Worm (Caenorhabditis elegans) whole organism, young adult: ENCODE data around the gene tre-5.
A peak's percentile ranks its signal among the peaks of the same experiment; 100 is the strongest.

Experiments used
- B0336.3 ChIP-seq: fragments of 200-800 bp; sonication (Bioruptor generic); IDR thresholded peaks from 2 replicates; pipeline ENCODE4 v1.3.6; 2022; ENCODE audit warnings: missing genetic modification characterization, missing compliant biosample characterization
- F10E7.11 ChIP-seq: sonication (generic microtip); optimal IDR thresholded peaks from 2 replicates; lab custom pipeline; 2017; ENCODE audit warnings: mild to moderate bottlenecking, missing genetic modification characterization, moderate library complexity, missing compliant biosample characterization
- F22D6.2 ChIP-seq: sonication (generic microtip); optimal IDR thresholded peaks from 2 replicates; lab custom pipeline; 2016; ENCODE audit warnings: mild to moderate bottlenecking, missing genetic modification characterization, missing compliant biosample characterization
- F37B4.10 ChIP-seq: fragments of 200-800 bp; sonication (Bioruptor generic); IDR thresholded peaks from 2 replicates; pipeline ENCODE4 v1.3.6; 2022; ENCODE audit warnings: missing genetic modification characterization, missing compliant biosample characterization
- F52B5.7 ChIP-seq: sonication (generic microtip); optimal IDR thresholded peaks from 2 replicates; lab custom pipeline; 2016; ENCODE audit warnings: mild to moderate bottlenecking, missing genetic modification characterization, missing compliant biosample characterization
- Y53F4B.3 ChIP-seq: fragments of 200-800 bp; sonication (Bioruptor generic); IDR thresholded peaks from 2 replicates; pipeline ENCODE4 v1.3.6; 2022; ENCODE audit warnings: missing genetic modification reagents, missing genetic modification characterization, missing compliant biosample characterization
- Y53G8AR.9 ChIP-seq: fragments of 200-800 bp; sonication (Bioruptor generic); conservative IDR thresholded peaks from 2 replicates; pipeline ENCODE4 v1.3.6; 2022; ENCODE audit warnings: missing genetic modification reagents, missing genetic modification characterization, missing compliant biosample characterization
- Y56A3A.18 ChIP-seq: fragments of 200-800 bp; sonication (Bioruptor generic); IDR thresholded peaks from 2 replicates; pipeline ENCODE4 v1.3.6; 2022; ENCODE audit warnings: missing genetic modification reagents, missing genetic modification characterization, missing compliant biosample characterization
- athp-1 ChIP-seq: sonication (generic microtip); optimal IDR thresholded peaks from 2 replicates; lab custom pipeline; 2017; ENCODE audit warnings: mild to moderate bottlenecking, missing genetic modification characterization, missing compliant biosample characterization
- attf-3 ChIP-seq: fragments of 200-800 bp; sonication (Bioruptor generic); conservative IDR thresholded peaks from 2 replicates; pipeline ENCODE4 v1.3.6; 2022; ENCODE audit warnings: missing genetic modification reagents, missing genetic modification characterization, missing compliant biosample characterization
- attf-5 ChIP-seq: fragments of 200-800 bp; sonication (Bioruptor generic); optimal IDR thresholded peaks from 2 replicates; lab custom pipeline; 2018; ENCODE audit warnings: mild to moderate bottlenecking, missing genetic modification characterization, missing compliant biosample characterization
- attf-6 ChIP-seq: fragments of 200-800 bp; sonication (Bioruptor generic); IDR thresholded peaks from 2 replicates; pipeline ENCODE4 v1.3.6; 2022; ENCODE audit warnings: missing genetic modification reagents, missing genetic modification characterization, missing compliant biosample characterization
- cebp-1 ChIP-seq, 2 experiments: fragments of 200-800 bp in 1 of 2; sonication (Bioruptor generic) in 1 of 2; sonication (generic microtip) in 1 of 2; IDR thresholded peaks in 1 of 2; optimal IDR thresholded peaks in 1 of 2; 2 replicates each; pipeline versions ENCODE4 v1.3.6 to Lab custom; 2017 to 2022; ENCODE audit warnings: missing compliant biosample characterization in 2 of 2, missing genetic modification characterization in 2 of 2, mild to moderate bottlenecking in 1 of 2, missing genetic modification reagents in 1 of 2, moderate library complexity in 1 of 2
- die-1 ChIP-seq: sonication (generic microtip); optimal IDR thresholded peaks from 2 replicates; lab custom pipeline; 2016; ENCODE audit warnings: missing genotype, mild to moderate bottlenecking, missing genetic modification characterization, missing compliant biosample characterization
- dpl-1 ChIP-seq: fragments of 150-350 bp; optimal IDR thresholded peaks from 2 replicates; lab custom pipeline; 2014; ENCODE audit warnings: missing biosample characterization, missing genetic modification reagents, missing genetic modification characterization
- egrh-3 ChIP-seq: fragments of 200-800 bp; sonication (Bioruptor generic); IDR thresholded peaks from 2 replicates; pipeline ENCODE4 v1.3.6; 2022; ENCODE audit warnings: missing genetic modification reagents, missing genetic modification characterization, missing compliant biosample characterization
- ekl-4 ChIP-seq: fragments of 200-800 bp; sonication (Bioruptor generic); IDR thresholded peaks from 2 replicates; pipeline ENCODE4 v1.3.6; 2022; ENCODE audit warnings: missing genetic modification reagents, missing genetic modification characterization, missing compliant biosample characterization
- lag-1 ChIP-seq: fragments of 200-800 bp; sonication (Bioruptor generic); IDR thresholded peaks from 2 replicates; pipeline ENCODE4 v1.3.6; 2022; ENCODE audit warnings: missing genetic modification reagents, missing genetic modification characterization, missing compliant biosample characterization
- lin-40 ChIP-seq: sonication (generic microtip); optimal IDR thresholded peaks from 2 replicates; lab custom pipeline; 2016; ENCODE audit warnings: missing genetic modification characterization, mild to moderate bottlenecking, missing compliant biosample characterization, missing genotype, missing genetic modification reagents
- lin-54 ChIP-seq: fragments of 200-800 bp; sonication (Bioruptor generic); optimal IDR thresholded peaks from 2 replicates; lab custom pipeline; 2018; ENCODE audit warnings: mild to moderate bottlenecking, missing genetic modification characterization, missing compliant biosample characterization
- lsy-27 ChIP-seq: sonication (generic microtip); optimal IDR thresholded peaks from 2 replicates; lab custom pipeline; 2017; ENCODE audit warnings: missing genetic modification characterization, mild to moderate bottlenecking, missing compliant biosample characterization, antibody characterized with exemption, missing genotype, borderline replicate concordance; ENCODE audit not compliant: insufficient read depth
- madf-6 ChIP-seq: fragments of 200-800 bp; sonication (Bioruptor generic); IDR thresholded peaks from 2 replicates; pipeline ENCODE4 v1.3.6; 2022; ENCODE audit warnings: missing genetic modification reagents, missing genetic modification characterization, missing compliant biosample characterization
- mcd-1 ChIP-seq: fragments of 200-800 bp; sonication (Bioruptor generic); IDR thresholded peaks from 2 replicates; pipeline ENCODE4 v1.3.6; 2022; ENCODE audit warnings: missing genetic modification reagents, missing genetic modification characterization, missing compliant biosample characterization
- nhr-120 ChIP-seq: fragments of 200-800 bp; sonication (Bioruptor generic); IDR thresholded peaks from 2 replicates; pipeline ENCODE4 v1.3.6; 2022; ENCODE audit warnings: missing genetic modification characterization, missing compliant biosample characterization
- pbrm-1 ChIP-seq: fragments of 200-800 bp; sonication (Bioruptor generic); IDR thresholded peaks from 2 replicates; pipeline ENCODE4 v1.3.6; 2022; ENCODE audit warnings: missing genetic modification reagents, missing genetic modification characterization, missing compliant biosample characterization
- rpc-1 ChIP-seq, 2 experiments: fragments of 150-350 bp in 1 of 2; sonication (generic microtip) in 1 of 2; optimal IDR thresholded peaks; 2 replicates each; lab custom pipeline; 2014 to 2018; ENCODE audit warnings: missing biosample characterization in 1 of 2, missing genetic modification characterization in 1 of 2, missing genetic modification reagents in 1 of 2, missing genotype in 1 of 2
- somi-1 ChIP-seq: fragments of 200-800 bp; sonication (Bioruptor generic); optimal IDR thresholded peaks from 2 replicates; lab custom pipeline; 2018; ENCODE audit warnings: mild to moderate bottlenecking, missing genetic modification characterization, missing compliant biosample characterization
- tbp1 ChIP-seq: fragments of 200-800 bp; sonication (Bioruptor generic); optimal IDR thresholded peaks from 2 replicates; lab custom pipeline; 2018; ENCODE audit warnings: mild to moderate bottlenecking, missing genetic modification characterization, missing compliant biosample characterization
- unc-130 ChIP-seq: sonication (generic microtip); optimal IDR thresholded peaks from 2 replicates; lab custom pipeline; 2016; ENCODE audit warnings: missing genetic modification reagents, missing genetic modification characterization, missing compliant biosample characterization
- zim-3 ChIP-seq: sonication (generic microtip); optimal IDR thresholded peaks from 2 replicates; lab custom pipeline; 2017; ENCODE audit warnings: mild to moderate bottlenecking, missing genetic modification characterization, moderate library complexity, missing compliant biosample characterization
- ztf-18 ChIP-seq: sonication (generic microtip); optimal IDR thresholded peaks from 2 replicates; lab custom pipeline; 2016; ENCODE audit warnings: missing genotype, mild to moderate bottlenecking, missing genetic modification characterization, missing compliant biosample characterization

Gene tre-5

ce11 chrII:101176-101575 lies 46.1 kb upstream of the tre-5 start (continued):
- no peak for TF ChIP-seq lin-40 (tag; lab: Kevin White, UChicago)
- TF ChIP-seq zim-3 (tag; lab: Kevin White, UChicago) = no peak
- TF ChIP-seq F37B4.10 (GFP tag; lab: Robert Waterston, UW) = no peak
- TF ChIP-seq B0336.3 (GFP tag; lab: Robert Waterston, UW) = 0 out of 2 replicates have a peak, but pooled peaks have one; percentile 42
- TF ChIP-seq F52B5.7 = peak; percentile 50
- TF ChIP-seq ekl-4 (GFP tag; lab: Robert Waterston, UW) = no peak
- no peak for TF ChIP-seq athp-1 (tag; lab: Kevin White, UChicago)
- no peak for TF ChIP-seq dpl-1 (GFP tag; lab: Kevin White, UChicago)

- peak; percentile 70 for TF ChIP-seq attf-3 (GFP tag; lab: Robert Waterston, UW)
- TF ChIP-seq mcd-1 (GFP tag; lab: Robert Waterston, UW) = peak; percentile 25; the same call in 1 of the 2 replicates
Observed at ce11 chrII:98894-99293, 43.8 kb upstream of the tre-5 start, which contains the start of gene C50D2.10. C50D2.10 (plus strand) TSS chrII:99138.

ce11 chrII:97992-98763 lies 43.1 kb upstream of the tre-5 start, which contains the start of the genes luc-7L3 and sftb-6:
luc-7L3 (minus strand) TSS chrII:98027.
sftb-6 (plus strand) TSS chrII:98404.
- peak; percentile 58 for TF ChIP-seq lin-40 (tag; lab: Kevin White, UChicago)
- no peak for TF ChIP-seq athp-1 (tag; lab: Kevin White, UChicago)
- peak; percentile 98 for TF ChIP-seq attf-3 (GFP tag; lab: Robert Waterston, UW)
- TF ChIP-seq Y56A3A.18 (GFP tag; lab: Robert Waterston, UW) = no peak
- TF ChIP-seq F22D6.2 (tag; lab: Kevin White, UChicago) = no peak
- TF ChIP-seq lin-54 (GFP tag; lab: Kevin White, UChicago) = no peak
- peak; percentile 25 for TF ChIP-seq attf-5 (GFP tag; lab: Kevin White, UChicago)
- no peak for TF ChIP-seq attf-6 (GFP tag; lab: Robert Waterston, UW)

- no peak for TF ChIP-seq mcd-1 (GFP tag; lab: Robert Waterston, UW)
- TF ChIP-seq madf-6 (GFP tag; lab: Robert Waterston, UW) = no peak
- no peak for TF ChIP-seq tbp1 (GFP tag; lab: Kevin White, UChicago)
- TF ChIP-seq lag-1 (GFP tag; lab: Robert Waterston, UW) = no peak
- no peak for TF ChIP-seq cebp-1 (GFP tag; IDR thresholded peaks at IDR 0.05; lab: Robert Waterston, UW)
- no peak for TF ChIP-seq cebp-1 (tag; optimal IDR thresholded peaks at IDR 0.05; lab: Kevin White, UChicago)
- no peak for TF ChIP-seq F10E7.11 (tag; lab: Kevin White, UChicago)
Observed at ce11 chrII:95177-95576, 40.1 kb upstream of the tre-5 start, which contains the start of gene C50D2.7. C50D2.7 (minus strand) TSS chrII:95277.

- no peak for TF ChIP-seq pbrm-1 (GFP tag; lab: Robert Waterston, UW)
- TF ChIP-seq die-1 (tag; lab: Kevin White, UChicago) = no peak
- TF ChIP-seq lsy-27 = no peak
- TF ChIP-seq nhr-120 (GFP tag; lab: Robert Waterston, UW) = no peak
- no peak for TF ChIP-seq unc-130 (GFP tag; lab: Kevin White, UChicago)
- TF ChIP-seq rpc-1 (optimal IDR thresholded peaks at IDR 0.05; lab: Kevin White, UChicago) = no peak
- no peak for TF ChIP-seq rpc-1 (tag; optimal IDR thresholded peaks at IDR 0.05; lab: Kevin White, UChicago)
- TF ChIP-seq ztf-18 (tag; lab: Kevin White, UChicago) = no peak
- no peak for TF ChIP-seq Y53F4B.3 (GFP tag; lab: Robert Waterston, UW)
- no peak for TF ChIP-seq Y53G8AR.9 (GFP tag; lab: Robert Waterston, UW)
- TF ChIP-seq egrh-3 (GFP tag; lab: Robert Waterston, UW) = no peak
- TF ChIP-seq somi-1 (GFP tag; lab: Kevin White, UChicago) = no peak
- TF ChIP-seq, all 124 proteins: peak for 0
Observed at ce11 chrII:91419-91818, 36.3 kb upstream of the tre-5 start, which contains the start of gene mcat-1. mcat-1 (minus strand) TSS chrII:91519.
